Worm (Caenorhabditis elegans): ENCODE results near the gene Y116A8A.6.

Gene Y116A8A.6

ce11 chrIV:16777758-16778157, 50.8 kb downstream of the Y116A8A.6 start:
- TF ChIP-seq unc-62 (GFP tag; optimal IDR thresholded peaks at IDR 0.05) = no peak

ce11 chrIV:16776915-16777314, 51.7 kb downstream of the Y116A8A.6 start:
- TF ChIP-seq unc-62 (GFP tag; optimal IDR thresholded peaks at IDR 0.05) = no peak

Measured in whole organism, dauer.